Fruit fly (Drosophila melanogaster) whole organism, embryonic: ENCODE measurements around the gene dachs.
A peak's percentile ranks its signal among the peaks of the same experiment; 100 is the strongest.

Experiments used
- CG10462 ChIP-seq: fragments of 200-800 bp; sonication (Bioruptor generic); optimal IDR thresholded peaks from 2 replicates; lab custom pipeline; 2016; ENCODE audit warnings: missing biosample characterization, missing genetic modification characterization
- CG11696 ChIP-seq: fragments of 200-800 bp; sonication (Bioruptor generic); IDR thresholded peaks from 2 replicates; pipeline ENCODE4 v1.3.6; 2022; ENCODE audit warnings: missing biosample characterization, missing genetic modification characterization
- CG12155 ChIP-seq: fragments of 200-800 bp; sonication (Bioruptor generic); optimal IDR thresholded peaks from 3 replicates; lab custom pipeline; 2016; ENCODE audit warnings: missing biosample characterization, missing genetic modification characterization
- CG12942 ChIP-seq: fragments of 200-800 bp; sonication (Bioruptor generic); optimal IDR thresholded peaks from 3 replicates; lab custom pipeline; 2016; ENCODE audit warnings: missing biosample characterization, missing genetic modification characterization
- CG15479 ChIP-seq: fragments of 200-800 bp; sonication (Bioruptor generic); optimal IDR thresholded peaks from 3 replicates; lab custom pipeline; 2019; ENCODE audit warnings: missing biosample characterization, mild to moderate bottlenecking, missing genetic modification characterization, moderate library complexity
- CG18011 ChIP-seq: fragments of 200-800 bp; sonication (Bioruptor generic); optimal IDR thresholded peaks from 2 replicates; lab custom pipeline; 2017; ENCODE audit warnings: missing biosample characterization, missing genetic modification characterization, mild to moderate bottlenecking, moderate library complexity, missing genotype
- CG31365 ChIP-seq: fragments of 200-800 bp; sonication (Bioruptor generic); optimal IDR thresholded peaks from 2 replicates; lab custom pipeline; 2018; ENCODE audit warnings: missing biosample characterization, mild to moderate bottlenecking, missing genetic modification characterization
- CG33557 ChIP-seq: fragments of 200-800 bp; sonication (Bioruptor generic); optimal IDR thresholded peaks from 2 replicates; lab custom pipeline; 2019; ENCODE audit warnings: missing biosample characterization, mild to moderate bottlenecking, missing genetic modification characterization, moderate library complexity
- CG42726 ChIP-seq: fragments of 200-800 bp; sonication (Bioruptor generic); IDR thresholded peaks from 2 replicates; pipeline ENCODE4 v1.3.6; 2022; ENCODE audit warnings: missing biosample characterization, missing genetic modification characterization; ENCODE audit not compliant: partially characterized antibody
- CG4404 ChIP-seq: fragments of 200-800 bp; sonication (Bioruptor generic); IDR thresholded peaks from 2 replicates; pipeline ENCODE4 v1.3.6; 2022; ENCODE audit warnings: missing biosample characterization, missing genetic modification characterization
- CG4820 ChIP-seq: fragments of 200-800 bp; sonication (Bioruptor generic); optimal IDR thresholded peaks from 3 replicates; lab custom pipeline; 2016; ENCODE audit warnings: missing biosample characterization, missing genetic modification characterization
- CG6683 ChIP-seq: fragments of 200-800 bp; sonication (Bioruptor generic); optimal IDR thresholded peaks from 2 replicates; lab custom pipeline; 2017; ENCODE audit warnings: missing biosample characterization, mild to moderate bottlenecking, missing genetic modification characterization, missing genetic modification reagents
- CG8924 ChIP-seq: fragments of 200-800 bp; optimal IDR thresholded peaks from 3 replicates; lab custom pipeline; 2019; ENCODE audit warnings: missing biosample characterization, mild to moderate bottlenecking, missing genetic modification characterization, moderate library complexity
- CG8944 ChIP-seq: fragments of 200-800 bp; sonication (Bioruptor generic); optimal IDR thresholded peaks from 3 replicates; lab custom pipeline; 2016; ENCODE audit warnings: missing biosample characterization, missing genetic modification characterization
- CHES-1-like ChIP-seq: fragments of 200-800 bp; sonication (Bioruptor generic); optimal IDR thresholded peaks from 2 replicates; lab custom pipeline; 2016; ENCODE audit warnings: missing biosample characterization, missing genetic modification characterization
- Dfd ChIP-seq, 2 experiments: fragments of >200 bp; optimal IDR thresholded peaks; 2 replicates each; lab custom pipeline; 2017; ENCODE audit warnings: missing biosample characterization in 2 of 2, missing genetic modification characterization in 2 of 2
- Drgx ChIP-seq: fragments of 200-800 bp; sonication (Bioruptor generic); IDR thresholded peaks from 2 replicates; pipeline ENCODE4 v1.3.6; 2022; ENCODE audit warnings: missing biosample characterization, missing genetic modification characterization
- ERR ChIP-seq: fragments of 200-800 bp; sonication (Bioruptor generic); optimal IDR thresholded peaks from 2 replicates; lab custom pipeline; 2016; ENCODE audit warnings: missing biosample characterization, missing genetic modification characterization
- Eip74EF ChIP-seq, 2 experiments: fragments of 200-800 bp in 1 of 2; fragments of >200 bp in 1 of 2; sonication (Bioruptor generic) in 1 of 2; optimal IDR thresholded peaks; 2 replicates each; lab custom pipeline; 2017 to 2019; ENCODE audit warnings: missing biosample characterization in 2 of 2, missing genetic modification characterization in 2 of 2, mild to moderate bottlenecking in 1 of 2, moderate library complexity in 1 of 2
- Fer1 ChIP-seq: fragments of 200-800 bp; sonication (Bioruptor generic); optimal IDR thresholded peaks from 2 replicates; lab custom pipeline; 2017; ENCODE audit warnings: missing biosample characterization, mild to moderate bottlenecking, missing genetic modification characterization
- H15 ChIP-seq: fragments of 200-800 bp; sonication (Bioruptor generic); IDR thresholded peaks from 3 replicates; pipeline ENCODE4 v1.3.6; 2022; ENCODE audit warnings: missing biosample characterization, missing genetic modification characterization
- Hmr ChIP-seq: fragments of 200-800 bp; sonication (Bioruptor generic); optimal IDR thresholded peaks from 3 replicates; lab custom pipeline; 2017; ENCODE audit warnings: mild to moderate bottlenecking, missing biosample characterization, missing genetic modification reagents, missing genetic modification characterization
- Jarid2 ChIP-seq: fragments of 200-800 bp; sonication (Bioruptor generic); optimal IDR thresholded peaks from 3 replicates; lab custom pipeline; 2017; ENCODE audit warnings: mild to moderate bottlenecking, missing biosample characterization, missing genetic modification reagents, missing genetic modification characterization
- Mad ChIP-seq: fragments of 200-800 bp; sonication (Bioruptor generic); optimal IDR thresholded peaks from 2 replicates; lab custom pipeline; 2016; ENCODE audit warnings: missing biosample characterization, missing genetic modification characterization
- Nf-YA ChIP-seq: fragments of 200-800 bp; sonication (Bioruptor generic); IDR thresholded peaks from 2 replicates; pipeline ENCODE4 v1.3.6; 2022; ENCODE audit warnings: missing biosample characterization, missing genetic modification characterization
- Nf-YC ChIP-seq: fragments of 200-800 bp; optimal IDR thresholded peaks from 3 replicates; lab custom pipeline; 2019; ENCODE audit warnings: missing biosample characterization, mild to moderate bottlenecking, missing genetic modification characterization, moderate library complexity
- Oaz ChIP-seq: fragments of 200-800 bp; sonication (Bioruptor generic); IDR thresholded peaks from 2 replicates; pipeline ENCODE4 v1.3.6; 2022; ENCODE audit warnings: missing biosample characterization, missing genetic modification characterization
- Tbp ChIP-seq: fragments of >200 bp; optimal IDR thresholded peaks from 2 replicates; lab custom pipeline; 2018; ENCODE audit warnings: missing biosample characterization, missing genetic modification characterization
- Vsx1 ChIP-seq: fragments of 200-800 bp; sonication (Bioruptor generic); optimal IDR thresholded peaks from 2 replicates; lab custom pipeline; 2017; ENCODE audit warnings: missing biosample characterization, mild to moderate bottlenecking, missing genetic modification characterization, missing genetic modification reagents
- ac ChIP-seq: fragments of 200-800 bp; sonication (Bioruptor generic); optimal IDR thresholded peaks from 3 replicates; lab custom pipeline; 2017; ENCODE audit warnings: missing biosample characterization, mild to moderate bottlenecking, missing genetic modification characterization
- bab2 ChIP-seq: fragments of 200-800 bp; sonication (Bioruptor generic); optimal IDR thresholded peaks from 2 replicates; lab custom pipeline; 2016; ENCODE audit warnings: missing biosample characterization, missing genetic modification characterization
- bigmax ChIP-seq: fragments of 200-800 bp; sonication (Bioruptor generic); optimal IDR thresholded peaks from 2 replicates; lab custom pipeline; 2018; ENCODE audit warnings: missing biosample characterization, mild to moderate bottlenecking, missing genetic modification characterization
- chm ChIP-seq: fragments of 200-800 bp; sonication (Bioruptor generic); IDR thresholded peaks from 2 replicates; pipeline ENCODE4 v1.3.6; 2022; ENCODE audit warnings: missing biosample characterization, missing genetic modification characterization
- croc ChIP-seq: fragments of 200-800 bp; sonication (Bioruptor generic); conservative IDR thresholded peaks from 3 replicates; pipeline ENCODE4 v1.3.6; 2022; ENCODE audit warnings: missing biosample characterization, missing genetic modification characterization
- danr ChIP-seq: fragments of 200-800 bp; sonication (Bioruptor generic); IDR thresholded peaks from 2 replicates; pipeline ENCODE4 v1.3.6; 2022; ENCODE audit warnings: missing biosample characterization, missing genetic modification characterization
- gce ChIP-seq: fragments of 200-800 bp; sonication (Bioruptor generic); IDR thresholded peaks from 3 replicates; pipeline ENCODE4 v1.3.6; 2022; ENCODE audit warnings: missing biosample characterization, missing genetic modification characterization
- gem ChIP-seq: fragments of 200-800 bp; sonication (Bioruptor generic); optimal IDR thresholded peaks from 2 replicates; lab custom pipeline; 2019; ENCODE audit warnings: missing biosample characterization, mild to moderate bottlenecking, missing genetic modification characterization, moderate library complexity
- hth ChIP-seq: fragments of >200 bp; optimal IDR thresholded peaks from 2 replicates; lab custom pipeline; 2017; ENCODE audit warnings: inconsistent platforms
- jigr1 ChIP-seq: fragments of 200-800 bp; sonication (Bioruptor generic); IDR thresholded peaks from 3 replicates; pipeline ENCODE4 v1.3.6; 2022; ENCODE audit warnings: missing biosample characterization, missing genetic modification characterization
- mam ChIP-seq: fragments of 200-800 bp; sonication (Bioruptor generic); optimal IDR thresholded peaks from 3 replicates; lab custom pipeline; 2016; ENCODE audit warnings: missing biosample characterization, missing genetic modification characterization
- mld ChIP-seq: fragments of 200-800 bp; sonication (Bioruptor generic); IDR thresholded peaks from 3 replicates; pipeline ENCODE4 v1.3.6; 2022; ENCODE audit warnings: missing biosample characterization, missing genetic modification characterization; ENCODE audit not compliant: partially characterized antibody
- oc ChIP-seq: fragments of 200-800 bp; sonication (Bioruptor generic); optimal IDR thresholded peaks from 2 replicates; lab custom pipeline; 2018; ENCODE audit warnings: missing biosample characterization, mild to moderate bottlenecking, missing genetic modification characterization, moderate library complexity
- pita ChIP-seq: fragments of 200-800 bp; sonication (Bioruptor generic); optimal IDR thresholded peaks from 2 replicates; lab custom pipeline; 2017; ENCODE audit warnings: missing biosample characterization, mild to moderate bottlenecking, missing genetic modification characterization
- pros ChIP-seq: fragments of 200-800 bp; sonication (Bioruptor generic); optimal IDR thresholded peaks from 3 replicates; lab custom pipeline; 2019; ENCODE audit warnings: missing biosample characterization, mild to moderate bottlenecking, missing genetic modification characterization, moderate library complexity
- salm ChIP-seq: fragments of 200-800 bp; sonication (Bioruptor generic); optimal IDR thresholded peaks from 2 replicates; lab custom pipeline; 2018; ENCODE audit warnings: missing biosample characterization, mild to moderate bottlenecking, missing genetic modification characterization
- sens-2 ChIP-seq: fragments of 200-800 bp; sonication (Bioruptor generic); IDR thresholded peaks from 2 replicates; pipeline ENCODE4 v1.3.6; 2022; ENCODE audit warnings: missing biosample characterization, missing genetic modification characterization
- seq ChIP-seq: fragments of 200-800 bp; sonication (Bioruptor generic); IDR thresholded peaks from 2 replicates; pipeline ENCODE4 v1.3.6; 2022; ENCODE audit warnings: missing biosample characterization, missing genetic modification characterization
- tap ChIP-seq: fragments of 200-800 bp; optimal IDR thresholded peaks from 3 replicates; lab custom pipeline; 2019; ENCODE audit warnings: missing biosample characterization, mild to moderate bottlenecking, missing genetic modification characterization, moderate library complexity
- trh ChIP-seq: fragments of 200-800 bp; sonication (Bioruptor generic); optimal IDR thresholded peaks from 2 replicates; lab custom pipeline; 2016; ENCODE audit warnings: missing biosample characterization, missing genetic modification characterization
- twi ChIP-seq: fragments of 200-800 bp; optimal IDR thresholded peaks from 2 replicates; lab custom pipeline; 2019; ENCODE audit warnings: missing biosample characterization, mild to moderate bottlenecking, missing genetic modification characterization, moderate library complexity
- unc-4 ChIP-seq: fragments of 200-800 bp; sonication (Bioruptor generic); IDR thresholded peaks from 2 replicates; pipeline ENCODE4 v1.3.6; 2022; ENCODE audit warnings: missing biosample characterization, missing genetic modification characterization; ENCODE audit not compliant: partially characterized antibody

dachs gene

DNA sequence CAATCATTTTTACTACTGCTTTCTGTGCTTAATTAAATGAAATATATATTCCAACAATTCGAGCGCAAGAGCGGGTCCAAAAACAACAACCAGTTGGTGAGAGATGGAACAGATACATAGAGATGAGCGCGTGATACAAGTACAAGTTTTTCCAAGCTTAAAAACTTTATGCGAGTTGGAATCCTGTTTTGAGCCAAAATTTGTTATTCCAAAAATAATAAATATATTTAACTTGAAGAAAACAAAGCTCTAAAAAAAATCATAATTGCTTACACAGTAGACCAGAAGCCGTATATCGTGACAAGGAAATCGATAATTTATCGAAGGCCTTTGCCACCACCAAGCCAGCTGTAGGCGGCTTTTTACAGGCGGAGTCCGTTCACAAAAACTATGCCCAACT lies 48.1 kb downstream of the dachs start, which contains the start of the genes CG13097 and PIG-U (continued):
- TF ChIP-seq unc-4 (GFP tag; lab: Robert Waterston, UW): peak; percentile 96
- no peak for TF ChIP-seq Tbp (GFP tag; lab: Kevin White, UChicago)
- TF ChIP-seq pros (GFP tag; lab: Kevin White, UChicago): no peak
- peak; percentile 80 for TF ChIP-seq CG33557 (GFP tag; lab: Kevin White, UChicago)
- peak; percentile 84 for TF ChIP-seq bab2 (GFP tag; lab: Kevin White, UChicago)
- peak; percentile 70 for TF ChIP-seq croc (GFP tag; lab: Robert Waterston, UW)
- TF ChIP-seq seq (GFP tag; lab: Robert Waterston, UW): no peak
- TF ChIP-seq Hmr: no peak
- peak; percentile 65 for TF ChIP-seq CG6683 (GFP tag; lab: Kevin White, UChicago)
- no peak for TF ChIP-seq Eip74EF (GFP tag; optimal IDR thresholded peaks at IDR 0.05; lab: Kevin White, UChicago)
- TF ChIP-seq oc (tag; lab: Kevin White, UChicago): no peak
- peak; percentile 81 for TF ChIP-seq CHES-1-like
- peak; percentile 86 for TF ChIP-seq mam
- no peak for TF ChIP-seq Jarid2
- TF ChIP-seq Fer1 (GFP tag; lab: Kevin White, UChicago): peak; percentile 84
- peak; percentile 68; the same call in 1 of the 2 replicates for TF ChIP-seq Nf-YA
- no peak for TF ChIP-seq Dfd (GFP tag; optimal IDR thresholded peaks at IDR 0.05; lab: Kevin White, UChicago)
- TF ChIP-seq CG8924 (tag; lab: Kevin White, UChicago): peak; percentile 69
- peak; percentile 67 for TF ChIP-seq CG10462 (GFP tag; lab: Kevin White, UChicago)
- TF ChIP-seq CG18011: peak; percentile 72
- peak; percentile 85 for TF ChIP-seq CG12942 (GFP tag; lab: Kevin White, UChicago)
- peak; percentile 91 for TF ChIP-seq Mad
- TF ChIP-seq CG15479 (GFP tag; lab: Kevin White, UChicago): no peak
- no peak for TF ChIP-seq jigr1
- TF ChIP-seq trh: peak; percentile 62
- 0 out of 2 replicates have a peak, but pooled peaks have one; percentile 36 for TF ChIP-seq sens-2 (GFP tag; lab: Robert Waterston, UW)
- peak; percentile 34 for TF ChIP-seq salm (tag; lab: Kevin White, UChicago)
- no peak for TF ChIP-seq CG31365 (tag; lab: Kevin White, UChicago)
- no peak for TF ChIP-seq pita (GFP tag; lab: Kevin White, UChicago)
- peak; percentile 46; the same call in 1 of the 2 replicates for TF ChIP-seq Oaz (GFP tag; lab: Robert Waterston, UW)
- TF ChIP-seq chm (GFP tag; lab: Robert Waterston, UW): peak; percentile 74
- 0 out of 2 replicates have a peak, but pooled peaks have one; percentile 24 for TF ChIP-seq CG11696 (GFP tag; lab: Robert Waterston, UW)
- peak; percentile 68; the same call in 1 of the 2 replicates for TF ChIP-seq Drgx
- TF ChIP-seq CG4404 (GFP tag; lab: Robert Waterston, UW): peak; percentile 68
- peak; percentile 77; the same call in 2 of the 3 replicates for TF ChIP-seq H15 (GFP tag; lab: Robert Waterston, UW)
- peak; percentile 74; the same call in 1 of the 3 replicates for TF ChIP-seq mld (GFP tag; lab: Robert Waterston, UW)
- peak; percentile 61 for TF ChIP-seq ERR (GFP tag; lab: Kevin White, UChicago)
- TF ChIP-seq CG4820 (GFP tag; lab: Kevin White, UChicago): peak; percentile 72
- TF ChIP-seq ac: peak; percentile 1
- TF ChIP-seq danr (GFP tag; lab: Robert Waterston, UW): peak; percentile 58; the same call in 1 of the 2 replicates
- peak; percentile 68 for TF ChIP-seq tap (tag; lab: Kevin White, UChicago)
- peak; percentile 73 for TF ChIP-seq Nf-YC (tag; lab: Kevin White, UChicago)
- TF ChIP-seq CG42726: peak; percentile 71; the same call in 1 of the 2 replicates
- TF ChIP-seq hth (lab: Kevin White, UChicago): no peak
- peak; percentile 75 for TF ChIP-seq CG8944 (GFP tag; lab: Kevin White, UChicago)
- TF ChIP-seq Vsx1 (GFP tag; lab: Kevin White, UChicago): peak; percentile 69
- peak; percentile 86 for TF ChIP-seq CG12155 (GFP tag; lab: Kevin White, UChicago)
- TF ChIP-seq gce (GFP tag; lab: Robert Waterston, UW): no peak
- TF ChIP-seq twi: peak; percentile 58
- TF ChIP-seq bigmax (GFP tag; lab: Kevin White, UChicago): no peak
- TF ChIP-seq gem (tag; lab: Kevin White, UChicago): peak; percentile 88
